Fruit fly (Drosophila melanogaster) whole organism, embryonic: ENCODE results near the gene CCT7.
A peak's percentile ranks its signal among the peaks of the same experiment; 100 is the strongest.

Experiments used
- Abd-B ChIP-seq: fragments of 200-800 bp; sonication (Bioruptor generic); optimal IDR thresholded peaks from 2 replicates; lab custom pipeline; 2018; ENCODE audit warnings: missing biosample characterization, mild to moderate bottlenecking, missing genetic modification characterization, moderate library complexity
- Ada2b ChIP-seq: fragments of 200-800 bp; sonication (Bioruptor generic); IDR thresholded peaks from 2 replicates; pipeline ENCODE4 v1.3.6; 2022; ENCODE audit warnings: missing biosample characterization, missing genetic modification characterization
- CG10274 ChIP-seq: fragments of 200-800 bp; sonication (Bioruptor generic); optimal IDR thresholded peaks from 3 replicates; lab custom pipeline; 2017; ENCODE audit warnings: missing biosample characterization, mild to moderate bottlenecking, missing genetic modification characterization
- CG11398 ChIP-seq: fragments of 200-800 bp; sonication (Bioruptor generic); optimal IDR thresholded peaks from 2 replicates; lab custom pipeline; 2016; ENCODE audit warnings: missing biosample characterization, missing genetic modification characterization
- CG12104 ChIP-seq: fragments of 200-800 bp; sonication (Bioruptor generic); optimal IDR thresholded peaks from 3 replicates; lab custom pipeline; 2016; ENCODE audit warnings: missing biosample characterization, missing genetic modification characterization
- CG12219 ChIP-seq: fragments of 200-800 bp; sonication (Bioruptor generic); optimal IDR thresholded peaks from 3 replicates; lab custom pipeline; 2018; ENCODE audit warnings: missing biosample characterization, mild to moderate bottlenecking, missing genetic modification characterization
- CG12391 ChIP-seq: fragments of 200-800 bp; sonication (Bioruptor generic); optimal IDR thresholded peaks from 3 replicates; lab custom pipeline; 2018; ENCODE audit warnings: missing biosample characterization, mild to moderate bottlenecking, missing genetic modification characterization, moderate library complexity
- CG13775 ChIP-seq: fragments of 200-800 bp; sonication (Bioruptor generic); optimal IDR thresholded peaks from 3 replicates; lab custom pipeline; 2017; ENCODE audit warnings: missing biosample characterization, mild to moderate bottlenecking, missing genetic modification characterization
- CG15696 ChIP-seq: fragments of 200-800 bp; sonication (Bioruptor generic); optimal IDR thresholded peaks from 2 replicates; lab custom pipeline; 2019; ENCODE audit warnings: missing biosample characterization, mild to moderate bottlenecking, missing genetic modification characterization, moderate library complexity
- CG17186 ChIP-seq: fragments of 200-800 bp; sonication (Bioruptor generic); optimal IDR thresholded peaks from 3 replicates; lab custom pipeline; 2017; ENCODE audit warnings: missing biosample characterization, missing genetic modification reagents, missing genetic modification characterization
- CG18476 ChIP-seq: fragments of 200-800 bp; sonication (Bioruptor generic); optimal IDR thresholded peaks from 2 replicates; lab custom pipeline; 2016; ENCODE audit warnings: missing biosample characterization, mild to moderate bottlenecking, missing genetic modification characterization
- CG31224 ChIP-seq: fragments of 200-800 bp; sonication (Bioruptor generic); IDR thresholded peaks from 2 replicates; pipeline ENCODE4 v1.3.6; 2022; ENCODE audit warnings: missing biosample characterization, missing genetic modification characterization
- CG3281 ChIP-seq: fragments of 200-800 bp; sonication (Bioruptor generic); optimal IDR thresholded peaks from 3 replicates; lab custom pipeline; 2017; ENCODE audit warnings: missing biosample characterization, mild to moderate bottlenecking, missing genetic modification characterization
- CG3847 ChIP-seq: fragments of 200-800 bp; sonication (Bioruptor generic); IDR thresholded peaks from 2 replicates; pipeline ENCODE4 v1.3.6; 2022; ENCODE audit warnings: missing biosample characterization, missing genetic modification characterization
- CG4404 ChIP-seq: fragments of 200-800 bp; sonication (Bioruptor generic); IDR thresholded peaks from 2 replicates; pipeline ENCODE4 v1.3.6; 2022; ENCODE audit warnings: missing biosample characterization, missing genetic modification characterization
- CG4854 ChIP-seq: fragments of 200-800 bp; sonication (Bioruptor generic); optimal IDR thresholded peaks from 2 replicates; lab custom pipeline; 2016; ENCODE audit warnings: missing biosample characterization, missing genetic modification characterization, inconsistent platforms
- CG6175 ChIP-seq: fragments of 200-800 bp; sonication (Bioruptor generic); IDR thresholded peaks from 3 replicates; pipeline ENCODE4 v1.3.6; 2022; ENCODE audit warnings: missing biosample characterization, missing genetic modification characterization
- CG6683 ChIP-seq: fragments of 200-800 bp; sonication (Bioruptor generic); optimal IDR thresholded peaks from 2 replicates; lab custom pipeline; 2017; ENCODE audit warnings: missing biosample characterization, mild to moderate bottlenecking, missing genetic modification characterization, missing genetic modification reagents
- CG6765 ChIP-seq: fragments of 200-800 bp; sonication (Bioruptor generic); optimal IDR thresholded peaks from 3 replicates; lab custom pipeline; 2017; ENCODE audit warnings: missing biosample characterization, mild to moderate bottlenecking, missing genetic modification characterization
- CG7372 ChIP-seq: fragments of 200-800 bp; sonication (Bioruptor generic); IDR thresholded peaks from 2 replicates; pipeline ENCODE4 v1.3.6; 2022; ENCODE audit warnings: missing biosample characterization, missing genetic modification characterization
- CG8281 ChIP-seq: fragments of 200-800 bp; sonication (Bioruptor generic); optimal IDR thresholded peaks from 2 replicates; lab custom pipeline; 2018; ENCODE audit warnings: missing biosample characterization, mild to moderate bottlenecking, missing genetic modification characterization, moderate library complexity
- Dfd ChIP-seq, 2 experiments: fragments of >200 bp; optimal IDR thresholded peaks; 2 replicates each; lab custom pipeline; 2017; ENCODE audit warnings: missing biosample characterization in 2 of 2, missing genetic modification characterization in 2 of 2
- Dll ChIP-seq: fragments of 200-800 bp; sonication (Bioruptor generic); IDR thresholded peaks from 4 replicates; pipeline ENCODE4 v1.3.6; 2022; ENCODE audit warnings: missing biosample characterization, missing genetic modification characterization; ENCODE audit not compliant: partially characterized antibody
- Eip74EF ChIP-seq, 2 experiments: fragments of 200-800 bp in 1 of 2; fragments of >200 bp in 1 of 2; sonication (Bioruptor generic) in 1 of 2; optimal IDR thresholded peaks; 2 replicates each; lab custom pipeline; 2017 to 2019; ENCODE audit warnings: missing biosample characterization in 2 of 2, missing genetic modification characterization in 2 of 2, mild to moderate bottlenecking in 1 of 2, moderate library complexity in 1 of 2
- Hand ChIP-seq: fragments of 200-800 bp; sonication (Bioruptor generic); optimal IDR thresholded peaks from 2 replicates; lab custom pipeline; 2017; ENCODE audit warnings: mild to moderate bottlenecking, missing biosample characterization, missing genetic modification reagents, missing genetic modification characterization
- MTF-1 ChIP-seq: fragments of 200-800 bp; sonication (Bioruptor generic); optimal IDR thresholded peaks from 2 replicates; lab custom pipeline; 2018; ENCODE audit warnings: missing biosample characterization, mild to moderate bottlenecking, missing genetic modification characterization, borderline replicate concordance
- NfI ChIP-seq: fragments of 200-800 bp; sonication (Bioruptor generic); optimal IDR thresholded peaks from 3 replicates; lab custom pipeline; 2018; ENCODE audit warnings: missing biosample characterization, mild to moderate bottlenecking, missing genetic modification characterization, moderate library complexity
- Oli ChIP-seq: fragments of 200-800 bp; sonication (Bioruptor generic); optimal IDR thresholded peaks from 2 replicates; lab custom pipeline; 2018; ENCODE audit warnings: missing biosample characterization, mild to moderate bottlenecking, missing genetic modification characterization, moderate library complexity
- abd-A ChIP-seq: fragments of 200-800 bp; sonication (Bioruptor generic); optimal IDR thresholded peaks from 3 replicates; lab custom pipeline; 2019; ENCODE audit warnings: missing biosample characterization, mild to moderate bottlenecking, missing genetic modification characterization, moderate library complexity
- chinmo ChIP-seq: fragments of 200-800 bp; sonication (Bioruptor generic); IDR thresholded peaks from 4 replicates; pipeline ENCODE4 v1.3.6; 2022; ENCODE audit warnings: missing biosample characterization, missing genetic modification characterization; ENCODE audit not compliant: partially characterized antibody
- cwo ChIP-seq: fragments of 200-800 bp; sonication (Bioruptor generic); optimal IDR thresholded peaks from 3 replicates; lab custom pipeline; 2017; ENCODE audit warnings: missing biosample characterization, missing genetic modification characterization, mild to moderate bottlenecking, moderate library complexity, missing genetic modification reagents
- gce ChIP-seq: fragments of 200-800 bp; sonication (Bioruptor generic); IDR thresholded peaks from 3 replicates; pipeline ENCODE4 v1.3.6; 2022; ENCODE audit warnings: missing biosample characterization, missing genetic modification characterization
- gcm2 ChIP-seq: fragments of 200-800 bp; sonication (Bioruptor generic); optimal IDR thresholded peaks from 2 replicates; lab custom pipeline; 2016; ENCODE audit warnings: missing biosample characterization, missing genetic modification characterization
- klu ChIP-seq: fragments of 200-800 bp; sonication (Bioruptor generic); IDR thresholded peaks from 2 replicates; pipeline ENCODE4 v1.3.6; 2022; ENCODE audit warnings: missing biosample characterization, missing genetic modification characterization
- lola ChIP-seq, 3 experiments: fragments of >200 bp in 2 of 3; fragments of 200-800 bp in 1 of 3; sonication (Bioruptor generic) in 1 of 3; optimal IDR thresholded peaks; 2 replicates each; lab custom pipeline; 2017 to 2019; ENCODE audit warnings: missing biosample characterization in 3 of 3, missing genetic modification characterization in 3 of 3, mild to moderate bottlenecking in 1 of 3, moderate library complexity in 1 of 3
- nau ChIP-seq: fragments of 200-800 bp; sonication (Bioruptor generic); optimal IDR thresholded peaks from 3 replicates; lab custom pipeline; 2017; ENCODE audit warnings: missing biosample characterization, mild to moderate bottlenecking, missing genetic modification characterization, missing genetic modification reagents
- nerfin-1 ChIP-seq: fragments of 200-800 bp; sonication (Bioruptor generic); optimal IDR thresholded peaks from 3 replicates; lab custom pipeline; 2019; ENCODE audit warnings: missing biosample characterization, mild to moderate bottlenecking, missing genetic modification characterization, moderate library complexity
- onecut ChIP-seq: fragments of 200-800 bp; sonication (Bioruptor generic); IDR thresholded peaks from 2 replicates; pipeline ENCODE4 v1.3.6; 2022; ENCODE audit warnings: missing biosample characterization, missing genetic modification characterization
- sens ChIP-seq: fragments of 200-800 bp; sonication (Bioruptor generic); peaks from one replicate; lab custom pipeline; 2016; ENCODE audit warnings: missing biosample characterization, missing genetic modification characterization
- sisA ChIP-seq: fragments of 200-800 bp; sonication (Bioruptor generic); IDR thresholded peaks from 2 replicates; pipeline ENCODE4 v1.3.6; 2022; ENCODE audit warnings: missing biosample characterization, missing genetic modification characterization
- stc ChIP-seq: fragments of 200-800 bp; sonication (Bioruptor generic); IDR thresholded peaks from 2 replicates; pipeline ENCODE4 v1.3.6; 2022; ENCODE audit warnings: missing biosample characterization, missing genetic modification characterization
- tio ChIP-seq: fragments of 200-800 bp; sonication (Bioruptor generic); optimal IDR thresholded peaks from 2 replicates; lab custom pipeline; 2017; ENCODE audit warnings: missing biosample characterization, missing genetic modification characterization, inconsistent platforms
- tll ChIP-seq, 2 experiments: fragments of 200-800 bp in 1 of 2; fragments of >200 bp in 1 of 2; sonication (Bioruptor generic) in 1 of 2; optimal IDR thresholded peaks; 2 replicates each; lab custom pipeline; 2017 to 2019; ENCODE audit warnings: missing biosample characterization in 2 of 2, missing genetic modification characterization in 2 of 2, mild to moderate bottlenecking in 1 of 2, moderate library complexity in 1 of 2
- vfl ChIP-seq: fragments of 200-800 bp; sonication (Bioruptor generic); optimal IDR thresholded peaks from 2 replicates; lab custom pipeline; 2016; ENCODE audit warnings: missing biosample characterization, missing genetic modification characterization
- vvl ChIP-seq: fragments of 200-800 bp; sonication (Bioruptor generic); IDR thresholded peaks from 2 replicates; pipeline ENCODE4 v1.3.6; 2022; ENCODE audit warnings: missing biosample characterization, missing genetic modification characterization
- zen2 ChIP-seq: fragments of 200-800 bp; sonication (Bioruptor generic); IDR thresholded peaks from 3 replicates; pipeline ENCODE4 v1.3.6; 2022; ENCODE audit warnings: missing biosample characterization, missing genetic modification characterization; ENCODE audit not compliant: partially characterized antibody
- zfh2 ChIP-seq: fragments of 200-800 bp; sonication (Bioruptor generic); optimal IDR thresholded peaks from 2 replicates; lab custom pipeline; 2016; ENCODE audit warnings: missing biosample characterization, missing genetic modification characterization

The CCT7 gene

DNA sequence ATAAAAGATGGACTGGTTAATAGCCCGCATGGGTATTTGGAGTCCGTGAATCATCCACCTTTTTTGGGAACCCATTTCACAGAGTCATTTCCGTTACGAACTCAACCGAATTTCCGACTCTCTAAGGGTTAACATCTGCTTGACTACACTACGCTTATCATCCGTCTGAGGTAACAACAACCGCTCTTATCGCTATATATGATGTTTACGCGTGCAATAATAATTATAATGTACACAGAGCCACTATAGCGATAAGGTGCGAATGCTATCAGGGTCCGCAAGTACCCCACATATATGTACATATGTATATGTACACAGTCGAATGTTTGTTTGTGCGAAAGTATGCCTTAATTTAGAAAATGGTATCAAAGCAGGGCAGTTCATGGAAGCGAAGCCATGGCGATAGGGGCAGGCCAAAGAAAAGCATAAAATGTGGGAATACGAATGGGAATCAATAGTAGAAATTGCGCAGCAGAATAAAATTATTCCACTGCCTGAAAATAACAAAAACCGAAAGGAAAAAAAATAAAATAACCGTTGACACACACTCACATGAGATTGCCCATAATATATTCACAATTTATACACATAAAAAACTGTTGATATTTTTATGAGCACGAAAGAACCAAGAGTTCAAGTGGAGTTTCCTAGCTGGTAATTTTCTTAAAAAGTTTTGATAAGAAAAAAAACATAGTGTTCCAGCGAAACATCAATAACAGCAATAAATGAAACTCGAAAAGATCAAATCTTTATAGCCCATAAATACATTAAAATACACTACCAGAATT, 9.2 kb downstream of the CCT7 start (continued):
- peak in 1 of 2 experiments; percentile 65 for TF ChIP-seq Eip74EF (GFP tag; optimal IDR thresholded peaks at IDR 0.05; lab: Kevin White, UChicago)
- TF ChIP-seq CG13775 (GFP tag; lab: Kevin White, UChicago), result peak; percentile 18
- TF ChIP-seq abd-A (tag; lab: Kevin White, UChicago), result peak; percentile 80
- TF ChIP-seq CG4404 (GFP tag; lab: Robert Waterston, UW), result no peak
- TF ChIP-seq chinmo, result peak; percentile 95
- TF ChIP-seq zfh2, result peak; percentile 19
- TF ChIP-seq gce, result peak; percentile 84
- TF ChIP-seq onecut (GFP tag; lab: Robert Waterston, UW), result peak; percentile 86
- peak; percentile 53 for TF ChIP-seq CG12391 (tag; lab: Kevin White, UChicago)
- TF ChIP-seq CG17186 (GFP tag; lab: Kevin White, UChicago), result peak; percentile 67
- TF ChIP-seq CG10274, result peak; percentile 30
- peak; percentile 85 for TF ChIP-seq nerfin-1 (tag; lab: Kevin White, UChicago)
- peak; percentile 64 for TF ChIP-seq tio
- peak; percentile 84 for TF ChIP-seq CG6765
- TF ChIP-seq CG4854 (GFP tag; lab: Kevin White, UChicago), result peak; percentile 87
- peak; percentile 90 for TF ChIP-seq CG11398 (GFP tag; lab: Kevin White, UChicago)
- TF ChIP-seq Oli, result no peak
- TF ChIP-seq vvl (GFP tag; lab: Robert Waterston, UW), result peak; percentile 46
- peak; percentile 79 for TF ChIP-seq NfI (GFP tag; lab: Kevin White, UChicago)
- peak; percentile 68 for TF ChIP-seq gcm2 (GFP tag; lab: Kevin White, UChicago)
- peak; percentile 39; the same call in 1 of the 2 replicates for TF ChIP-seq Ada2b (GFP tag; lab: Robert Waterston, UW)
- TF ChIP-seq CG12219 (GFP tag; lab: Kevin White, UChicago), result peak; percentile 90
- TF ChIP-seq sisA (GFP tag; lab: Robert Waterston, UW), result no peak
- TF ChIP-seq CG8281, result peak; percentile 71
- peak in 1 of 3 experiments; percentile 62 for TF ChIP-seq lola (GFP tag; optimal IDR thresholded peaks at IDR 0.05; lab: Kevin White, UChicago)
- TF ChIP-seq CG31224 (GFP tag; lab: Robert Waterston, UW), result peak; percentile 64
- TF ChIP-seq CG15696 (tag; lab: Kevin White, UChicago), result peak; percentile 89
- TF ChIP-seq CG6175 (GFP tag; lab: Robert Waterston, UW), result 0 out of 3 replicates have a peak, but pooled peaks have one; percentile 7
- peak; percentile 63 for TF ChIP-seq CG18476 (GFP tag; lab: Kevin White, UChicago)
- peak; percentile 64 for TF ChIP-seq stc (GFP tag; lab: Robert Waterston, UW)
- peak; percentile 75 for TF ChIP-seq cwo (GFP tag; lab: Kevin White, UChicago)
- TF ChIP-seq Dll (GFP tag; lab: Robert Waterston, UW), result no peak
- TF ChIP-seq Abd-B (GFP tag; lab: Kevin White, UChicago), result peak; percentile 72
- peak; percentile 88 for TF ChIP-seq nau
- TF ChIP-seq CG12104, result peak; percentile 89
- peak; percentile 85 for TF ChIP-seq Hand (GFP tag; lab: Kevin White, UChicago)
- peak; percentile 31; the same call in 1 of the 2 replicates for TF ChIP-seq klu
- peak in 1 of 2 experiments; percentile 24 for TF ChIP-seq tll (GFP tag; optimal IDR thresholded peaks at IDR 0.05; lab: Kevin White, UChicago)
- peak; percentile 92 for TF ChIP-seq sens (GFP tag; lab: Kevin White, UChicago)
- peak; percentile 70 for TF ChIP-seq CG3281 (GFP tag; lab: Kevin White, UChicago)
- TF ChIP-seq zen2 (GFP tag; lab: Robert Waterston, UW), result no peak
- peak; percentile 73 for TF ChIP-seq vfl (GFP tag; lab: Kevin White, UChicago)
- TF ChIP-seq MTF-1 (GFP tag; lab: Kevin White, UChicago), result peak; percentile 97
- no peak for TF ChIP-seq Dfd (GFP tag; optimal IDR thresholded peaks at IDR 0.05; lab: Kevin White, UChicago)
- peak; percentile 73 for TF ChIP-seq CG6683 (GFP tag; lab: Kevin White, UChicago)
- peak; percentile 52 for TF ChIP-seq CG7372
- no peak for TF ChIP-seq CG3847 (GFP tag; lab: Robert Waterston, UW)
